Fruit fly (Drosophila melanogaster) whole organism, embryonic: ENCODE data around the gene Or7a.

Source experiments
- Ada2b ChIP-seq: fragments of 200-800 bp; sonication (Bioruptor generic); IDR thresholded peaks from 2 replicates; pipeline ENCODE4 v1.3.6; 2022; ENCODE audit warnings: missing biosample characterization, missing genetic modification characterization
- C15 ChIP-seq: fragments of 200-800 bp; sonication (Bioruptor generic); IDR thresholded peaks from 3 replicates; pipeline ENCODE4 v1.3.6; 2022; ENCODE audit warnings: missing biosample characterization, missing genetic modification characterization
- CG11085 ChIP-seq: fragments of 200-800 bp; sonication (Bioruptor generic); IDR thresholded peaks from 2 replicates; pipeline ENCODE4 v1.3.6; 2022; ENCODE audit warnings: missing biosample characterization, missing genetic modification characterization
- CG11247 ChIP-seq: fragments of 200-800 bp; sonication (Bioruptor generic); IDR thresholded peaks from 2 replicates; pipeline ENCODE4 v1.3.6; 2022; ENCODE audit warnings: missing biosample characterization, missing genetic modification characterization
- CG11504 ChIP-seq: fragments of 200-800 bp; sonication (Bioruptor generic); optimal IDR thresholded peaks from 3 replicates; lab custom pipeline; 2019; ENCODE audit warnings: missing biosample characterization, mild to moderate bottlenecking, missing genetic modification characterization, moderate library complexity
- CG11696 ChIP-seq: fragments of 200-800 bp; sonication (Bioruptor generic); IDR thresholded peaks from 2 replicates; pipeline ENCODE4 v1.3.6; 2022; ENCODE audit warnings: missing biosample characterization, missing genetic modification characterization
- CG12299 ChIP-seq: fragments of 200-800 bp; sonication (Bioruptor generic); optimal IDR thresholded peaks from 2 replicates; lab custom pipeline; 2018; ENCODE audit warnings: missing biosample characterization, mild to moderate bottlenecking, missing genetic modification characterization
- CG13424 ChIP-seq: fragments of 200-800 bp; sonication (Bioruptor generic); optimal IDR thresholded peaks from 2 replicates; lab custom pipeline; 2019; ENCODE audit warnings: missing biosample characterization, mild to moderate bottlenecking, missing genetic modification characterization, moderate library complexity
- CG17186 ChIP-seq: fragments of 200-800 bp; sonication (Bioruptor generic); optimal IDR thresholded peaks from 3 replicates; lab custom pipeline; 2017; ENCODE audit warnings: missing biosample characterization, missing genetic modification reagents, missing genetic modification characterization
- CG17359 ChIP-seq: fragments of 200-800 bp; sonication (Bioruptor generic); optimal IDR thresholded peaks from 3 replicates; lab custom pipeline; 2018; ENCODE audit warnings: missing biosample characterization, mild to moderate bottlenecking, missing genetic modification characterization, moderate library complexity
- CG18619 ChIP-seq: fragments of 200-800 bp; sonication (Bioruptor generic); optimal IDR thresholded peaks from 3 replicates; lab custom pipeline; 2017; ENCODE audit warnings: missing biosample characterization, mild to moderate bottlenecking, missing genetic modification characterization
- CG30431 ChIP-seq: fragments of 200-800 bp; sonication (Bioruptor generic); optimal IDR thresholded peaks from 2 replicates; lab custom pipeline; 2017; ENCODE audit warnings: missing biosample characterization, missing genetic modification characterization
- CG31365 ChIP-seq: fragments of 200-800 bp; sonication (Bioruptor generic); optimal IDR thresholded peaks from 2 replicates; lab custom pipeline; 2018; ENCODE audit warnings: missing biosample characterization, mild to moderate bottlenecking, missing genetic modification characterization
- CG3281 ChIP-seq: fragments of 200-800 bp; sonication (Bioruptor generic); optimal IDR thresholded peaks from 3 replicates; lab custom pipeline; 2017; ENCODE audit warnings: missing biosample characterization, mild to moderate bottlenecking, missing genetic modification characterization
- CG34422 ChIP-seq: fragments of 200-800 bp; sonication (Bioruptor generic); IDR thresholded peaks from 3 replicates; pipeline ENCODE4 v1.3.6; 2022; ENCODE audit warnings: missing biosample characterization, missing genetic modification characterization
- CG3838 ChIP-seq: fragments of 200-800 bp; sonication (Bioruptor generic); optimal IDR thresholded peaks from 3 replicates; lab custom pipeline; 2016; ENCODE audit warnings: missing biosample characterization, missing genetic modification characterization
- CG9876 ChIP-seq: fragments of 200-800 bp; sonication (Bioruptor generic); optimal IDR thresholded peaks from 2 replicates; lab custom pipeline; 2016; ENCODE audit warnings: missing biosample characterization, missing genetic modification characterization
- Dfd ChIP-seq, 2 experiments: fragments of >200 bp; optimal IDR thresholded peaks; 2 replicates each; lab custom pipeline; 2017; ENCODE audit warnings: missing biosample characterization in 2 of 2, missing genetic modification characterization in 2 of 2
- Dip3 ChIP-seq: fragments of 200-800 bp; sonication (Bioruptor generic); optimal IDR thresholded peaks from 3 replicates; lab custom pipeline; 2016; ENCODE audit warnings: missing biosample characterization, missing genetic modification characterization
- Fer3 ChIP-seq: fragments of 200-800 bp; sonication (Bioruptor generic); optimal IDR thresholded peaks from 2 replicates; lab custom pipeline; 2018; ENCODE audit warnings: missing biosample characterization, mild to moderate bottlenecking, missing genetic modification characterization, moderate library complexity
- H2.0 ChIP-seq: fragments of 200-800 bp; sonication (Bioruptor generic); IDR thresholded peaks from 2 replicates; pipeline ENCODE4 v1.3.6; 2022; ENCODE audit warnings: missing biosample characterization, missing genetic modification characterization
- Hmr ChIP-seq: fragments of 200-800 bp; sonication (Bioruptor generic); optimal IDR thresholded peaks from 3 replicates; lab custom pipeline; 2017; ENCODE audit warnings: mild to moderate bottlenecking, missing biosample characterization, missing genetic modification reagents, missing genetic modification characterization
- NC2α ChIP-seq: fragments of 200-800 bp; sonication (Bioruptor generic); optimal IDR thresholded peaks from 2 replicates; lab custom pipeline; 2016; ENCODE audit warnings: missing biosample characterization, missing genetic modification characterization
- Nf-YA ChIP-seq: fragments of 200-800 bp; sonication (Bioruptor generic); IDR thresholded peaks from 2 replicates; pipeline ENCODE4 v1.3.6; 2022; ENCODE audit warnings: missing biosample characterization, missing genetic modification characterization
- Nf-YB ChIP-seq: fragments of 200-800 bp; sonication (Bioruptor generic); optimal IDR thresholded peaks from 3 replicates; lab custom pipeline; 2019; ENCODE audit warnings: missing biosample characterization, mild to moderate bottlenecking, missing genetic modification characterization, moderate library complexity
- PHDP ChIP-seq: fragments of 200-800 bp; sonication (Bioruptor generic); optimal IDR thresholded peaks from 3 replicates; lab custom pipeline; 2018; ENCODE audit warnings: missing biosample characterization, mild to moderate bottlenecking, missing genetic modification characterization, moderate library complexity
- Rx ChIP-seq: fragments of 200-800 bp; sonication (Bioruptor generic); IDR thresholded peaks from 2 replicates; pipeline ENCODE4 v1.3.6; 2022; ENCODE audit warnings: missing biosample characterization, missing genetic modification characterization
- ap ChIP-seq: fragments of 200-800 bp; sonication (Bioruptor generic); IDR thresholded peaks from 2 replicates; pipeline ENCODE4 v1.3.6; 2022; ENCODE audit warnings: missing biosample characterization, missing genetic modification characterization
- az2 ChIP-seq: fragments of 200-800 bp; sonication (Bioruptor generic); optimal IDR thresholded peaks from 3 replicates; lab custom pipeline; 2016; ENCODE audit warnings: missing biosample characterization, missing genetic modification characterization
- chif ChIP-seq, 2 experiments: fragments of 200-800 bp; sonication (Bioruptor generic); optimal IDR thresholded peaks; 3 replicates each; lab custom pipeline; 2016; ENCODE audit warnings: missing biosample characterization in 2 of 2, missing genetic modification characterization in 2 of 2
- cwo ChIP-seq: fragments of 200-800 bp; sonication (Bioruptor generic); optimal IDR thresholded peaks from 3 replicates; lab custom pipeline; 2017; ENCODE audit warnings: missing biosample characterization, missing genetic modification characterization, mild to moderate bottlenecking, moderate library complexity, missing genetic modification reagents
- da ChIP-seq: fragments of 200-800 bp; sonication (Bioruptor generic); optimal IDR thresholded peaks from 2 replicates; lab custom pipeline; 2016; ENCODE audit warnings: missing biosample characterization, missing genetic modification characterization
- danr ChIP-seq: fragments of 200-800 bp; sonication (Bioruptor generic); IDR thresholded peaks from 2 replicates; pipeline ENCODE4 v1.3.6; 2022; ENCODE audit warnings: missing biosample characterization, missing genetic modification characterization
- dysf ChIP-seq: fragments of 200-800 bp; sonication (Bioruptor generic); IDR thresholded peaks from 3 replicates; pipeline ENCODE4 v1.3.6; 2022; ENCODE audit warnings: missing biosample characterization, missing genetic modification characterization
- gro ChIP-seq: fragments of 200-800 bp; sonication (Bioruptor generic); optimal IDR thresholded peaks from 2 replicates; lab custom pipeline; 2016; ENCODE audit warnings: missing biosample characterization, missing genetic modification characterization
- lab ChIP-seq: fragments of 200-800 bp; sonication (Bioruptor generic); optimal IDR thresholded peaks from 3 replicates; lab custom pipeline; 2017; ENCODE audit warnings: missing biosample characterization, missing genetic modification characterization, mild to moderate bottlenecking, moderate library complexity, missing genetic modification reagents
- lmd ChIP-seq: fragments of 200-800 bp; sonication (Bioruptor generic); IDR thresholded peaks from 2 replicates; pipeline ENCODE4 v1.3.6; 2022; ENCODE audit warnings: missing biosample characterization, missing genetic modification characterization
- nerfin-2 ChIP-seq: fragments of 200-800 bp; sonication (Bioruptor generic); IDR thresholded peaks from 2 replicates; pipeline ENCODE4 v1.3.6; 2022; ENCODE audit warnings: missing biosample characterization, missing genetic modification characterization; ENCODE audit not compliant: partially characterized antibody
- org-1 ChIP-seq: fragments of 200-800 bp; sonication (Bioruptor generic); optimal IDR thresholded peaks from 2 replicates; lab custom pipeline; 2017; ENCODE audit warnings: missing biosample characterization, missing genetic modification characterization
- pb ChIP-seq: fragments of 200-800 bp; sonication (Bioruptor generic); optimal IDR thresholded peaks from 3 replicates; lab custom pipeline; 2016; ENCODE audit warnings: missing biosample characterization, missing genetic modification characterization
- psq ChIP-seq: fragments of 200-800 bp; sonication (Bioruptor generic); optimal IDR thresholded peaks from 2 replicates; lab custom pipeline; 2017; ENCODE audit warnings: missing biosample characterization, missing genetic modification characterization
- salm ChIP-seq: fragments of 200-800 bp; sonication (Bioruptor generic); optimal IDR thresholded peaks from 2 replicates; lab custom pipeline; 2018; ENCODE audit warnings: missing biosample characterization, mild to moderate bottlenecking, missing genetic modification characterization
- schlank ChIP-seq: fragments of 200-800 bp; sonication (Bioruptor generic); optimal IDR thresholded peaks from 2 replicates; lab custom pipeline; 2018; ENCODE audit warnings: missing biosample characterization, mild to moderate bottlenecking, missing genetic modification characterization
- sens ChIP-seq: fragments of 200-800 bp; sonication (Bioruptor generic); peaks from one replicate; lab custom pipeline; 2016; ENCODE audit warnings: missing biosample characterization, missing genetic modification characterization
- ssp ChIP-seq: fragments of 200-800 bp; sonication (Bioruptor generic); IDR thresholded peaks from 2 replicates; pipeline ENCODE4 v1.3.6; 2022; ENCODE audit warnings: missing biosample characterization, missing genetic modification characterization
- ttk ChIP-seq: fragments of 200-800 bp; sonication (Bioruptor generic); IDR thresholded peaks from 2 replicates; pipeline ENCODE4 v2.1.2; 2022; ENCODE audit warnings: missing biosample characterization, missing genetic modification characterization
- vvl ChIP-seq: fragments of 200-800 bp; sonication (Bioruptor generic); IDR thresholded peaks from 2 replicates; pipeline ENCODE4 v1.3.6; 2022; ENCODE audit warnings: missing biosample characterization, missing genetic modification characterization
- zfh2 ChIP-seq: fragments of 200-800 bp; sonication (Bioruptor generic); optimal IDR thresholded peaks from 2 replicates; lab custom pipeline; 2016; ENCODE audit warnings: missing biosample characterization, missing genetic modification characterization

The Or7a gene

DNA sequence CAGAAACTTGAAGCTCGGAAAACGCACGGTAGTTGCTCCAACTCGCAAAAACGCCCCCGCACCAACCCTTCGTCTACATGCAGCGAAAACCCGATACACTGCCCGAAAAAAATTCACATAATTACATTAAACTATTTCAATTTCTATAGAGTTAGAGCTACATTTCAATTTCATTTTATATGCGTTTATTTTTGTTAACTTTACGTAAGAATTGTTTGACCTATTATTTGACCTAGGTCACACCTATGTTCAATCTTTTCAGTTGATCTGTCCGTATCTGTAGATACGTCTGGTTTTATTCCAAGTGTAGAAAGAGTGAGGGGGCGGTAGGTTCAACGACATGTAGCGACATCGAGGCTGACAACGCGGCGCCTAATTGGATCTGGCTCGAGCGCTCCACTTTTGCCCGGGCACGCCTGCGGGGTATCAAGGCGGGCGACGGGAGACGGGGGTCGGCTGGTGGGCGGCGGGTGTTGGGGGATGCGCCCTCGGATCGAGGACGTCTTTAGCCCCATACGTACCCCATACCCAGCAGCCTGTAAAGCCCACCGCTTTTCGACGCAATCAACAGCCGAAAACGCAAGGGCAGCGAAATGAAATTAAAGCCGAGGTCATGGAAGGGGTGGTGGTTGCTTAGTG lies 37.3 kb upstream of the Or7a start (continued):
- TF ChIP-seq PHDP (tag; lab: Kevin White, UChicago) (peak; percentile 23), az2 (GFP tag; lab: Kevin White, UChicago) (peak; percentile 14), H2.0 (GFP tag; lab: Robert Waterston, UW) (0 out of 2 replicates have a peak, but pooled peaks have one; percentile 12), ap (no peak), Dfd (GFP tag; optimal IDR thresholded peaks at IDR 0.05; lab: Kevin White, UChicago) (no peak), sens (GFP tag; lab: Kevin White, UChicago) (peak; percentile 35), ssp (GFP tag; lab: Robert Waterston, UW) (0 out of 2 replicates have a peak, but pooled peaks have one; percentile 5), CG17359 (tag; lab: Kevin White, UChicago) (peak; percentile 22), CG13424 (tag; lab: Kevin White, UChicago) (peak; percentile 41), CG9876 (no peak), Dip3 (GFP tag; lab: Kevin White, UChicago) (peak; percentile 0), Fer3 (peak; percentile 31), vvl (GFP tag; lab: Robert Waterston, UW) (peak; percentile 10; the same call in 1 of the 2 replicates), Hmr (GFP tag; lab: Kevin White, UChicago) (peak; percentile 34), lmd (peak; percentile 24; the same call in 1 of the 2 replicates), CG11504 (tag; lab: Kevin White, UChicago) (peak; percentile 67), org-1 (GFP tag; lab: Kevin White, UChicago) (peak; percentile 25)

- TF ChIP-seq Nf-YA (GFP tag; lab: Robert Waterston, UW) (no peak), Nf-YB (GFP tag; lab: Kevin White, UChicago) (peak; percentile 28), dysf (GFP tag; lab: Robert Waterston, UW) (peak; percentile 28; the same call in 1 of the 3 replicates), CG30431 (GFP tag; lab: Kevin White, UChicago) (no peak), lab (GFP tag; lab: Kevin White, UChicago) (peak; percentile 82), CG3281 (GFP tag; lab: Kevin White, UChicago) (peak; percentile 7), pb (GFP tag; lab: Kevin White, UChicago) (no peak), CG34422 (GFP tag; lab: Robert Waterston, UW) (peak; percentile 11; the same call in 1 of the 3 replicates), CG31365 (no peak), ttk (no peak), ssp (GFP tag; lab: Robert Waterston, UW) (no peak), psq (GFP tag; lab: Kevin White, UChicago) (no peak), CG11085 (GFP tag; lab: Robert Waterston, UW) (no peak), CG11247 (GFP tag; lab: Robert Waterston, UW) (no peak), schlank (tag; lab: Kevin White, UChicago) (peak; percentile 6), CG18619 (GFP tag; lab: Kevin White, UChicago) (peak; percentile 24), danr (GFP tag; lab: Robert Waterston, UW) (no peak), gro (GFP tag; lab: Kevin White, UChicago) (no peak), Hmr (GFP tag; lab: Kevin White, UChicago) (peak; percentile 47), Fer3 (no peak), CG12299 (tag; lab: Kevin White, UChicago) (peak; percentile 5), CG11696 (GFP tag; lab: Robert Waterston, UW) (no peak), CG17186 (GFP tag; lab: Kevin White, UChicago) (no peak), C15 (GFP tag; lab: Robert Waterston, UW) (no peak), Ada2b (no peak), zfh2 (no peak), nerfin-2 (GFP tag; lab: Robert Waterston, UW) (no peak), CG3838 (GFP tag; lab: Kevin White, UChicago) (no peak), ap (no peak), salm (tag; lab: Kevin White, UChicago) (peak; percentile 4), cwo (GFP tag; lab: Kevin White, UChicago) (peak; percentile 74), Rx (no peak), chif (GFP tag; optimal IDR thresholded peaks at IDR 0.05; lab: Kevin White, UChicago) (no peak), da (GFP tag; lab: Kevin White, UChicago) (no peak), NC2α (GFP tag; lab: Kevin White, UChicago) (no peak)
Observed at dm6 chrX:8198935-8199580, 33.5 kb upstream of the Or7a start.
